Worm (Caenorhabditis elegans) whole organism, L4/young adult: Measurements from ENCODE around the gene C54F6.17.

Source experiments
- W03F9.2 ChIP-seq: fragments of 150-350 bp; optimal IDR thresholded peaks from 2 replicates; lab custom pipeline; 2014; ENCODE audit warnings: missing biosample characterization, missing genetic modification characterization
- dao-5 ChIP-seq: sonication (generic microtip); optimal IDR thresholded peaks from 2 replicates; lab custom pipeline; 2016; ENCODE audit warnings: missing genotype, missing genetic modification characterization, moderate library complexity, missing compliant biosample characterization
- him-1 ChIP-seq: sonication (generic microtip); optimal IDR thresholded peaks from 2 replicates; lab custom pipeline; 2016; ENCODE audit warnings: missing genotype, missing genetic modification reagents, missing genetic modification characterization, missing compliant biosample characterization

The C54F6.17 gene

DNA sequence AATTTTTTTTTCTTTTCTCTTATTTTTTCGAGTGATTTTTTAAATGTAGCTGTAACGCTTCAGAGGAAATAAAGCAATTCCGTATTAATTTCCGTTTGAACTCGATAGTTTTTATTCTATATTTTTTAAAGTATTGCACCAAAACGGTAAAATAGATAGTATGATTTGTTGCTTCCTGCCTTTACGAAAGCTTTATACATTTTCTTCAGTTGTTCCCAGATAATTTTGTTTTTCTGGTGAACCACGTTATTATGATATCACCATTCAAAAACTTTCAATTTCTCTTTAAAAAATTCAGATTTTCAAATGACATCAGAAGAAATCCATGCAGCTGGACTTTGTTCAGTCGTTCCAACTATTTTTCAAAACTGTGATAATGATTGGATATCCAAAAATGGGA is 12.3 kb upstream of the C54F6.17 start, which contains the start of gene srb-18:
TSS of gene srb-18 (plus strand) at position 301 of the 400 bp plus-strand sequence.
- TF ChIP-seq him-1 (tag; lab: Kevin White, UChicago) (no peak), dao-5 (tag; lab: Kevin White, UChicago) (no peak), W03F9.2 (tag; lab: Kevin White, UChicago) (no peak)

DNA sequence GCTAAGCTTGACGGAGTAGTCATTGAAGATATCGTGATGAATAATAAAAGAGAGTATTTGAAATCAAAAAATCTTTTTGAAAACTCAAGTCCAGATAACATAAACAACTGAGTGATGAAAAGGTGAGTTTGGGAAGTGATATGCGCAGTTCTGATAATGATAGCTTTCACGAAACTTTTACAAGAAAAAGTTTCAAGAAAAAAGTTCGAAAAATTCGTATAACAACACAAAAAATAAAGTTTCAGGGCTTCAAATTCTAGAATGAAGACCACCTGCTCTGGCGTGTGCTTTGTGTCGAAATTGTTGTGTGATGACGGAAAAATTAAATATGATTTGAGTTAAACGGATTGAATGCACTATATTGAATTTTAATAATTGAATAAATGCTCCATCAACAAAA is 7.2 kb upstream of the C54F6.17 start, which contains the start of gene srb-19:
TSS of gene srb-19 (minus strand) at position 101 of the 400 bp plus-strand sequence.
- TF ChIP-seq W03F9.2 (tag; lab: Kevin White, UChicago) (no peak), dao-5 (tag; lab: Kevin White, UChicago) (no peak), him-1 (tag; lab: Kevin White, UChicago) (no peak)

DNA sequence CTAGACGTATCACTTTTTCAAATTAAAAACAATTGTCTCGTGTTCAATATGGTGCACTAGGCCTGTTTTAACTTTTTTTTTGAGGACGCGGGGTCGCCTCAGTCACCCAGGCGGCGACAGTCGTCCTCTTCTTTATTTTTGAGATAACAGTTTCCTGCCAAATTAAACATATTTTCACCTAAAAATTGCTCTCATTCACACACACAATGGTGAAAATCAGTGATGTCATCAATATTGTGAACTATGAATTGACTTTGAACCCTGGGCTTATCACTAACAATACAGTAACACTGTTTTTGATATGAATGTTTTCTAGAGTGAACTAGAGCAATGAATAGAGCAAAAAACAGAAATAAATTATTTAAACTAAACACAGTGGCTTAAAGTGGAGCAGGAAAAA is 5.9 kb upstream of the C54F6.17 start:
- TF ChIP-seq him-1 (tag; lab: Kevin White, UChicago) (no peak), dao-5 (tag; lab: Kevin White, UChicago) (no peak), W03F9.2 (tag; lab: Kevin White, UChicago) (no peak)

DNA sequence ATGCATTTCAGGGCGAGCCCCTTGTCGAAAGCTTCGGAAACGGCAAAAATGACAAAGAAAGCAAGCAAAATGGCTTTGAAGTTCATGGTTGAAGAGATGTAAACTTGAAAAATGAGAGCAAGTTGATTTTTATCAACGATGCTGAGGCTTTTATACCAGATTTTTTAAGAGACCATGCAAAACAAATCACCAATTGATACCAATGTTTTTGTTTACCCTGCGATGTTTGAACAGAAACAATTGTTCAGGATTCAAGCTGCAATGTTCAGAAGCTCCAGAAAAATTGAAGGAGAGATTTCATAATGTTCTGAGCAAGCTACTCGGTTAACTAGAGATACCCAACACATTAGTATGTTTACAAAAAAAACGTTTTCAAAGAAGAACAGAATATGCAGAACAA is 5.0 kb upstream of the C54F6.17 start, which contains the start of gene C54F6.15:
TSS of gene C54F6.15 (minus strand) at position 101 of the 400 bp plus-strand sequence.
- TF ChIP-seq him-1 (tag; lab: Kevin White, UChicago) (no peak), dao-5 (tag; lab: Kevin White, UChicago) (no peak), W03F9.2 (tag; lab: Kevin White, UChicago) (no peak)

DNA sequence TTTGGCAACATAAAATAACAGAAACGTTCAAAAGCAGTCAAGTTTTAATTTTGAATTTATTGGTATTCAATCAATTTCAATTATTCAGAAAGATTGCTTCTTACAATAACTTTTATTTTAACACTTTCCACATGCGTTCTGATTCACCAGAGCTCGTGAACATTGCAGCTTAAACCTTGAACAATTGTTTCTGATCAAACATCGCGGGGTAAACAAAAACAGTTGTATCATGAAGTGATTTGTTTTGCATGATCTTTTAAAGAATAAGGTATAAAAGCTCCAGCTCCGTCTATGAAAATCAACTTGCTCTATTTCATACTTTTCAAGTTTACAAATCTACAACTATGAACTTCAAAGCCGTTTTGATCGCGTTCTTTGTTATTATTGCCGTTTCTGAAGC is 3.9 kb upstream of the C54F6.17 start, which contains the start of gene C54F6.6:
TSS of gene C54F6.6 (plus strand) at position 301 of the 400 bp plus-strand sequence.
- TF ChIP-seq him-1 (tag; lab: Kevin White, UChicago): no peak
- TF ChIP-seq W03F9.2 (tag; lab: Kevin White, UChicago): no peak
- no peak for TF ChIP-seq dao-5 (tag; lab: Kevin White, UChicago)

DNA sequence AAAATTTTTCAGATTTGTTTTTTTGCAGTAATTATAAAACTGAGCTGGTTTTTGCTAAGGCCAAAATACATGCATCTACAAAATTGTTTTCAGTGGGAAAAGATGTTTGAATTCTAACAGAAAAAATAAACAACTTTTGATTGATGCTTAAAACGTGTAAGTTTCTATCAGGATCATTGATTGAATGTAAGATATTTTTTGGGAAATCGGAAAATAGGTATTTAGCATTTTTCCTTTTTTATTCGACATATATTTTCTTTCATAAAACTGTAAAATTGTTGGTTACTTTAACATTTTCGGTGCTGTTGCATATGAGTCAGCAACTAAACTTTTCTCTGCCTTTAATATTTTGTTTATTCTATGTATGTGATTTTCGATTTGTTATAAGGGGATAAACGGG is 2.8 kb upstream of the C54F6.17 start, which contains the start of gene C54F6.20:
TSS of gene C54F6.20 (plus strand) at position 301 of the 400 bp plus-strand sequence.
- TF ChIP-seq dao-5 (tag; lab: Kevin White, UChicago) (no peak), him-1 (tag; lab: Kevin White, UChicago) (no peak), W03F9.2 (tag; lab: Kevin White, UChicago) (no peak)

DNA sequence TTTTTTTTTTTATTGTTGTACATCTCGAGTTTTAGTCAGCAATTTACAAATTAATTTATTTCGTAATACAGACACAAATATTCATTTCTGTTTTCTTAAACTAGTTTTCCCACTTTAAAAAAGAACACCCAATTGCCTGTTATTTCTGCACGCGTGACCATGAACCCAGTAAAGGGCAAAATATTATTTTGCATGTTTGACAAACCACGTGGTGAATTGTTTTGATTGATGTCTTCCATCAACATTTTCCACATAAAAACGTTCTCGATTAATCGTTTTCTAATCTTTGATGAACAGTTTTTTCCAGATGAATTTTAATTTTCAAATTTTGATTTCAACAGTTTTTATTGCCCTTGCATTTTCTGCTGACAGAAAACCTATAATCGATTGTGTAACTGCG is 1.6 kb upstream of the C54F6.17 start, which contains the start of gene C54F6.18:
TSS of gene C54F6.18 (plus strand) at position 301 of the 400 bp plus-strand sequence.
- TF ChIP-seq dao-5 (tag; lab: Kevin White, UChicago) (no peak), him-1 (tag; lab: Kevin White, UChicago) (no peak), W03F9.2 (tag; lab: Kevin White, UChicago) (no peak)

DNA sequence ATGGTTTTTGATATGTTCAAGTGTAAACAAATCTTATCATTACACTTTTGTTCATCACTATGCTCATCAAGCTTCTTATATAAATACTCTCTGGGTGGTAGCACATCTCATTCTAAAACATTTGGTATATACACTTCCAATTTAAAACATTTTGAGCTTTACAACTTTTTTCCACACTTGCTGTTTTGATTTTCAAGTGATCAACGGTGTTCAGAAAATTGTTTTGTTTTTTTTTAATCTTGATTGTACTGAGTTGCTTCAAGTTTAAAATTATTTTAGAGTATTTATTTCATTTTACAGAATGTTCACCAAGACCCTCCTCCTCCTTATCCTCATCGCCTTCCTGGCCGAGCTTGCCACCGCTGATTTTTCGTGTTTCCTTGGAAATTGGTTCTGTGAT is 1.6 kb downstream of the C54F6.17 start, which contains the start of gene C54F6.5:
TSS of gene C54F6.5 (plus strand) at position 301 of the 400 bp plus-strand sequence.
- no peak for TF ChIP-seq W03F9.2 (tag; lab: Kevin White, UChicago)
- TF ChIP-seq dao-5 (tag; lab: Kevin White, UChicago): no peak
- TF ChIP-seq him-1 (tag; lab: Kevin White, UChicago): no peak

DNA sequence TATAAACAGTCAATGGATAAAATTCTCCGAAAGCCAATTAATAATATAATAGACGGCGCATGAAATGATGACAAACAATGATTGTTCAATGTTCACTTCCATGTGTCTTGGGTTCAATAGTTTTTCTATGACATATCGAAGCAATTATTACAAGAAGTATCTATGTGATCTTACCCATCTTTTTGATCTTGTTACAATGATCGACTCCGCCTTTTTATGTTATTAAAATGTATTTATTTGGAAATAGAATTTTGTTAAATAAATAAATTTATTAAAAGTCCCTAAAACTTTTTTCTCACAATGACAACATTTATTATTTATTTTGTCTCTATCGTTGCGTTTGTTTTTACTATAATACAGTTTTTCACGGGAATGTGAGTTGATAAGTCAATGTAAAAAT is 2.6 kb downstream of the C54F6.17 start, which contains the start of gene swt-2:
TSS of gene swt-2 (plus strand) at position 301 of the 400 bp plus-strand sequence.
- no peak for TF ChIP-seq him-1 (tag; lab: Kevin White, UChicago)
- TF ChIP-seq dao-5 (tag; lab: Kevin White, UChicago): no peak
- no peak for TF ChIP-seq W03F9.2 (tag; lab: Kevin White, UChicago)

DNA sequence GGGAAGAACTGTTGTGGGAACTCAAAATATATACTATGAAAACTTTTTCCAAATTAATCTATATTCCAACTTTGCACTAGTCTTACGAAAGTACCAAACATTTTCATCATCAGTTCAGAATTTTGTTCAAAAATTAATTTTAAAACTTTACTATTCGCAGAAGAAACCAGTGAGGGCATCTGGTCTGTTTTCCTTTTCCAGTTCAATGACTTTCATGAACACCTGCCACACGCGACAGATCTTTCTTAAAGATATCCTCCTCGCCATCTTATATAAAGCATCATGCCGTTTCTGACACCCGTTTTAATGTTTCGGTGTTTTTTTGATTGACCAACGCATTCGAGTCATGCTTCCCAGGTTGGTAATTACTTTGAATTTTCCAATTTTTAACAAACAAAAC is 5.7 kb downstream of the C54F6.17 start, which contains the start of gene C54F6.3:
TSS of gene C54F6.3 (plus strand) at position 301 of the 400 bp plus-strand sequence.
- TF ChIP-seq dao-5 (tag; lab: Kevin White, UChicago): no peak

DNA sequence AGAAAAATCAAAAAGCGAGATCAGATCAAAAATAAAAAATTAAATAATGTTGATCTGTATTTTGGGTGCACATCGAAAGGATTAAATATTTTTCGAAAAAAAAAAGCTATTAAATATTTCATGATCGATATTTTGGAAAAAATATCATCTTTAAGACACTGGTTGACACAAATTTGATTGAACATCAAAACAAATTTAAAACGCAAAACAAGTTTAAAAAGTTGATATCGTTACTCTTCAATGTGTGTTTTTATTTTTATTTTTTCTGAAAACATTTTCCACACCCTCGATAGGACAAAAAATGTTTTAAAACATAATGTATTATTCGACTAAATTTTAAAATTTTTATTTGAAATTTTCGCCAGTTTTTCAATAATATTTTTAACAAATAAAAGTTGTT is 10.8 kb downstream of the C54F6.17 start, which contains the start of gene C54F6.12:
TSS of gene C54F6.12 (minus strand) at position 101 of the 400 bp plus-strand sequence.
- TF ChIP-seq dao-5 (tag; lab: Kevin White, UChicago) (no peak), W03F9.2 (tag; lab: Kevin White, UChicago) (no peak), him-1 (tag; lab: Kevin White, UChicago) (no peak)

DNA sequence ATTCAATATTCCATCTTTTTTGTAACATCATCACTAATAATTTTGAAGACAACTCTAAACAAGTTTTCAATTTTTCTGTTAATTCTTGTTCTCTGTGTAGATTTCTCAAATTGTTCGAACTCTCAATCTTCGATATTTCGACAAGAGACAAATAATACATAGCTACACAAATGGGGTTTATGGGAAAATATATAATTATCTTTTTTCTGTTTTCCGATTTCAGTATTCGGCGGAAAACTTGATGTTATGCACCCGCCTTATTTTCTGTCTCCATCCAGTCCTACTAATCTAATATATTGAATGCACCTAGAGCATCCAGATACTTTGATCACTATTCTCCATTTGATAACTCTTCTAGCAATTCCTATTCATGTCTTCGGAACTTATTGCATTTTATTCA is 11.8 kb downstream of the C54F6.17 start, which contains the start of gene srh-268:
TSS of gene srh-268 (plus strand) at position 301 of the 400 bp plus-strand sequence.
- no peak for TF ChIP-seq dao-5 (tag; lab: Kevin White, UChicago)
- no peak for TF ChIP-seq him-1 (tag; lab: Kevin White, UChicago)
- TF ChIP-seq W03F9.2 (tag; lab: Kevin White, UChicago): no peak

DNA sequence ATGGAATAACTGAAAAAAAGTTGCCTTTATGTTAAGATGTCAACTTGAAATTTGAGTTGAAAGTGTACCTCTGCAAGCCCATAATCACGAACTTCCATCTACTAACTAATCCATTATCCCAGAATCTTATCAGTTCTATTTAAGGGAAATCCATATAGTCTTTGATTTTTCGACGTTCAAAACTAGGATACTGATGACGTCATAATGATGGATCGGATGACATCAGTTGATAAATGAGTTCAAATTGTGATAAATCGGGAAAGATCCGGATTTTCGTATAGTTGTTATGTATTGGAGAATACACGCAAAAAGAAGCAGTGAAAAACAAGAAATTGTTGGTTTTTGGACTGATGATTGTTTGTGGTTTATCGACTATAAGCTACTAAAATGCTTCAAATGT is 16.5 kb downstream of the C54F6.17 start:
- no peak for TF ChIP-seq dao-5 (tag; lab: Kevin White, UChicago)
- no peak for TF ChIP-seq W03F9.2 (tag; lab: Kevin White, UChicago)
- no peak for TF ChIP-seq him-1 (tag; lab: Kevin White, UChicago)

DNA sequence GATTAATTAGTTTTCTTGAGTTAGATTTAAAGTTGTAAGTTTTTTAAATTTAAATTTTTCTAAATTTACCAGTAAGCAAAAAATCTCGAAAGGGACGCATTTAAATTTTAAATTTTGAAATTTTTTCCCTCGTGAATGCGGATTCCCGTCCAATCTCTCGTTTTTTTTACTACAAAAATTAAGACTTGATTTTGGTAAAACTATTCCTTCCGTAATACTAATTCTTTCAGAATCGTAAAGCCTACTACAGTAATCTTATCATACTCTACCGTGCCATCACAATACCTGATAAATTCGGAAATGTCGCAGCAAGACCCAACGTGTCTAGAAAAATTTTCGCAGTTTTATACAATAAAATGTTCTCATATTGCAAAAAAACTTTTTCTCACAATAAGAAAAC is 17.9 kb downstream of the C54F6.17 start, which contains the start of the genes C54F6.19 and nhx-3:
TSS of gene C54F6.19 (plus strand) at position 301 of the 400 bp plus-strand sequence.
TSS of gene nhx-3 (minus strand) at position 337 of the 400 bp plus-strand sequence.
- TF ChIP-seq W03F9.2 (tag; lab: Kevin White, UChicago) (no peak), him-1 (tag; lab: Kevin White, UChicago) (no peak), dao-5 (tag; lab: Kevin White, UChicago) (no peak)
